Worm (Caenorhabditis elegans): ENCODE data around the gene C17B7.3.

Gene C17B7.3

DNA sequence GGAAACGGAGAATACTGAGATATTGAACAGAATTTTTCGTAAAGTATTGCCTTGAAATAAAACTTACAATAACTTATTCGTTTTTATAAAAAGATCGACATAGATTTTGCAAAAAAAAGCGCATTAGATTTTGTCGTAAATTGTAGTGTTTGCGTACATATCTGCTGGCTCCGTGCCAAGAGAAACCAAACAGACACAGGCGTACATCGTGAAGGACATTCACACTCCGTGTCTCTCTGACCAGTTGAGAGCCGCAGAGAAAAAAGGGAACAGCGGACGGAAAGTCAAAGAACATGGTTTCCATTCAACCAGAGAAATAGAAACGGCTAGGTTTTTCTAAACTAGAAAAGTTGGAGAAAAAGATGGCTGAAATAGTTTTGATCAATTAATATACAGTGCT lies 27.3 kb upstream of the C17B7.3 start, which contains the start of gene arrd-19 (continued):
- no peak for TF ChIP-seq sea-2 (GFP tag; IDR thresholded peaks at IDR 0.05)
- TF ChIP-seq lin-35 (GFP tag; optimal IDR thresholded peaks at IDR 0.05): no peak
- TF ChIP-seq C06A6.2 (GFP tag; conservative IDR thresholded peaks at IDR 0.05): no peak
- no peak for TF ChIP-seq tbx-9 (tag; optimal IDR thresholded peaks at IDR 0.05; ENCODE audit: borderline replicate concordance)
- TF ChIP-seq egrh-3 (GFP tag; IDR thresholded peaks at IDR 0.05): no peak
- peak; percentile 97 for TF ChIP-seq dox-1 (GFP tag; IDR thresholded peaks at IDR 0.05)
- TF ChIP-seq egl-18 (GFP tag; IDR thresholded peaks at IDR 0.05): no peak
- TF ChIP-seq ccch-3 (GFP tag; optimal IDR thresholded peaks at IDR 0.05): no peak
- TF ChIP-seq attf-5 (GFP tag; optimal IDR thresholded peaks at IDR 0.05): peak; percentile 65
- TF ChIP-seq F57C9.4 (tag; optimal IDR thresholded peaks at IDR 0.05): no peak
- TF ChIP-seq madf-10 (tag; optimal IDR thresholded peaks at IDR 0.05): no peak
- TF ChIP-seq ekl-4 (GFP tag; IDR thresholded peaks at IDR 0.05): peak; percentile 43; the same call in 1 of the 2 replicates
- peak; percentile 48; the same call in 1 of the 2 replicates for TF ChIP-seq ceh-100 (GFP tag; IDR thresholded peaks at IDR 0.05)
- TF ChIP-seq madf-8 (GFP tag; conservative IDR thresholded peaks at IDR 0.05): no peak
- peak; percentile 49; the same call in 1 of the 2 replicates for TF ChIP-seq rcor-1 (GFP tag; IDR thresholded peaks at IDR 0.05)
- TF ChIP-seq F10E7.11 (tag; optimal IDR thresholded peaks at IDR 0.05): no peak
- TF ChIP-seq zim-3 (tag; optimal IDR thresholded peaks at IDR 0.05): no peak
- TF ChIP-seq hlh-26 (GFP tag; conservative IDR thresholded peaks at IDR 0.05): no peak
- peak; percentile 51; the same call in 1 of the 2 replicates for TF ChIP-seq Y56A3A.18 (GFP tag; IDR thresholded peaks at IDR 0.05)
- no peak for TF ChIP-seq mes-4 (tag; optimal IDR thresholded peaks at IDR 0.05)
- TF ChIP-seq atf-7 (tag; optimal IDR thresholded peaks at IDR 0.05): no peak

DNA sequence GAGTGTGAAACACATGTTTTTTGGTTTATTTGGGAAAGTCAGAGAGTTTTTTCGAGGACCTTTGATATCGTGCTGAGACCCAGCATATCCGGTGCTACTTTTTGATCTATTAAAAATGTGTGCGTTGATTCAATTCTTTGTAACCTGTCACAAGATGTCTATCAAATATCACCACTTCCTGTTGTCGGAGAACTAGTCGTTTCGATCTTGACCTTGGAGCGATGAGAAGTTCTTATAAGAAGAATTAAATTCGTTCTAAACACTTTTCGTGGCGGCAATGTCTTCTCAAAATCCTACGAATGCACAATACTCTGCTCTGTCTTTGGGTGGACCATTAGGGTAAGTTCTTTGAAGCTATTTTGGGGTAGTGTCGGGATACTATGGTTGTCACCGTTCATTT lies 26.5 kb upstream of the C17B7.3 start, which contains the start of gene F35F10.1:
Gene F35F10.1 (plus strand): TSS at position 200 of the 400 bp plus-strand sequence.
- TF ChIP-seq bed-1 (GFP tag; IDR thresholded peaks at IDR 0.05) (0 out of 2 replicates have a peak, but pooled peaks have one; percentile 84), somi-1 (GFP tag; optimal IDR thresholded peaks at IDR 0.05) (no peak), mel-28 (tag; optimal IDR thresholded peaks at IDR 0.05; ENCODE audit: borderline replicate concordance) (no peak), hlh-26 (GFP tag; conservative IDR thresholded peaks at IDR 0.05) (no peak), madf-3 (GFP tag; IDR thresholded peaks at IDR 0.05) (0 out of 2 replicates have a peak, but pooled peaks have one; percentile 50), egrh-3 (GFP tag; IDR thresholded peaks at IDR 0.05) (no peak), snpc-4 (GFP tag; optimal IDR thresholded peaks at IDR 0.05) (no peak), snpc-4 (tag; optimal IDR thresholded peaks at IDR 0.05) (no peak)

DNA sequence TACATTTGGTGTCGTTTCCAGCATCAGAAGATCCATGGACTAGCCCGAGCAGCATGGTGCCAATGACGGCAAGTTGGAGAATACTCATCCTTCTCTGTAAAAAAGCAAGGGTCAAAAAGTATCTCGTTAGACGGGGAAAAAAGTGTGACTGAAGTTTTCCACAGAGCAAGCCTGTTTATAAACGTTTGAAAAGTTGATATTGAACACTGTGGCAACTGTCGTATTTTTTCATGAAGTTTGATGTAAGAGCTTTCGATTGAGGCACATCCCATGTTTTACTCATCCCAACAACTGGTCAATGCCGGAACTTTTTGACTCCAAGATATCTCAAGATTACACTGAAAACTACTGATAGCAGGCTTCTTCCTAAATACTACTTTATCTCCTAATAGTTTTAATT lies 23.6 kb upstream of the C17B7.3 start, which contains the start of gene F35F10.13:
Gene F35F10.13 (minus strand): TSS at position 101 of the 400 bp plus-strand sequence.
- TF ChIP-seq hsf-1 (GFP tag; IDR thresholded peaks at IDR 0.05): no peak
- TF ChIP-seq F49E8.2 (tag; optimal IDR thresholded peaks at IDR 0.05; ENCODE audit: insufficient read depth): no peak
- no peak for TF ChIP-seq Y67H2A.10 (GFP tag; conservative IDR thresholded peaks at IDR 0.05)
- no peak for TF ChIP-seq zim-3 (tag; optimal IDR thresholded peaks at IDR 0.05)
- TF ChIP-seq ztf-28 (GFP tag; IDR thresholded peaks at IDR 0.05): no peak
- no peak for TF ChIP-seq C17E4.6 (GFP tag; IDR thresholded peaks at IDR 0.05)
- no peak for TF ChIP-seq ets-4 (GFP tag; optimal IDR thresholded peaks at IDR 0.05)
- TF ChIP-seq mel-28 (tag; optimal IDR thresholded peaks at IDR 0.05; ENCODE audit: borderline replicate concordance): no peak
- TF ChIP-seq athp-1 (tag; optimal IDR thresholded peaks at IDR 0.05): no peak
- no peak for TF ChIP-seq him-1 (tag; optimal IDR thresholded peaks at IDR 0.05)
- no peak for TF ChIP-seq F39B2.1 (GFP tag; IDR thresholded peaks at IDR 0.05)
- TF ChIP-seq ztf-26 (tag; optimal IDR thresholded peaks at IDR 0.05): no peak
- no peak for TF ChIP-seq egl-44 (GFP tag; IDR thresholded peaks at IDR 0.05)

Measured in whole organism, young adult.